Fruit fly (Drosophila melanogaster) whole organism, adult: ENCODE measurements around the gene Cp19.

ENCODE experiments used
- CG11617 ChIP-seq: fragments of 200-800 bp; sonication (Bioruptor generic); optimal IDR thresholded peaks from 2 replicates; lab custom pipeline; 2017; ENCODE audit warnings: mild to moderate bottlenecking, missing biosample characterization, missing genetic modification reagents, missing genetic modification characterization
- CG12768 ChIP-seq: fragments of 200-800 bp; sonication (Bioruptor generic); optimal IDR thresholded peaks from 2 replicates; lab custom pipeline; 2017; ENCODE audit warnings: missing biosample characterization, missing genetic modification characterization, mild to moderate bottlenecking, moderate library complexity, missing genetic modification reagents
- CG14711 ChIP-seq: fragments of 200-800 bp; sonication (Bioruptor generic); optimal IDR thresholded peaks from 2 replicates; lab custom pipeline; 2018; ENCODE audit warnings: missing biosample characterization, mild to moderate bottlenecking, missing genetic modification characterization, moderate library complexity
- CG1620 ChIP-seq: fragments of 200-800 bp; sonication (Bioruptor generic); optimal IDR thresholded peaks from 2 replicates; lab custom pipeline; 2016; ENCODE audit warnings: missing biosample characterization, missing genetic modification characterization
- CG33017 ChIP-seq: fragments of 200-800 bp; sonication (Bioruptor generic); optimal IDR thresholded peaks from 2 replicates; lab custom pipeline; 2018; ENCODE audit warnings: missing biosample characterization, mild to moderate bottlenecking, missing genetic modification characterization, moderate library complexity
- CG5204 ChIP-seq: fragments of 200-800 bp; sonication (Bioruptor generic); optimal IDR thresholded peaks from 2 replicates; lab custom pipeline; 2016; ENCODE audit warnings: missing biosample characterization, missing genetic modification characterization
- CG7045 ChIP-seq: fragments of 200-800 bp; sonication (Bioruptor generic); optimal IDR thresholded peaks from 2 replicates; lab custom pipeline; 2017; ENCODE audit warnings: missing biosample characterization, mild to moderate bottlenecking, missing genetic modification characterization
- CG7101 ChIP-seq: fragments of 200-800 bp; sonication (Bioruptor generic); optimal IDR thresholded peaks from 2 replicates; lab custom pipeline; 2018; ENCODE audit warnings: missing biosample characterization, mild to moderate bottlenecking, missing genetic modification characterization, moderate library complexity
- Clk ChIP-seq: fragments of 200-800 bp; sonication (Bioruptor generic); optimal IDR thresholded peaks from 2 replicates; lab custom pipeline; 2017; ENCODE audit warnings: missing biosample characterization, missing genetic modification characterization
- Crg-1 ChIP-seq: fragments of 200-800 bp; sonication (Bioruptor generic); optimal IDR thresholded peaks from 2 replicates; lab custom pipeline; 2016; ENCODE audit warnings: missing biosample characterization, missing genetic modification characterization
- Hr96 ChIP-seq: fragments of 200-800 bp; sonication (Bioruptor generic); optimal IDR thresholded peaks from 2 replicates; lab custom pipeline; 2016; ENCODE audit warnings: missing biosample characterization, missing genetic modification characterization
- Mnt ChIP-seq: fragments of 200-800 bp; sonication (Bioruptor generic); optimal IDR thresholded peaks from 2 replicates; lab custom pipeline; 2016; ENCODE audit warnings: missing biosample characterization, mild to moderate bottlenecking, missing genetic modification characterization
- bab1 ChIP-seq: fragments of 200-800 bp; sonication (Bioruptor generic); optimal IDR thresholded peaks from 3 replicates; lab custom pipeline; 2019; ENCODE audit warnings: missing biosample characterization, mild to moderate bottlenecking, missing genetic modification characterization, moderate library complexity
- cic ChIP-seq: fragments of 200-800 bp; sonication (Bioruptor generic); optimal IDR thresholded peaks from 2 replicates; lab custom pipeline; 2017; ENCODE audit warnings: missing biosample characterization, mild to moderate bottlenecking, missing genetic modification characterization, moderate library complexity
- cnc ChIP-seq, 2 experiments: fragments of >200 bp; optimal IDR thresholded peaks; 2 replicates each; lab custom pipeline; 2017
- kay ChIP-seq: fragments of 200-800 bp; sonication (Bioruptor generic); peaks from one replicate; lab custom pipeline; 2016; ENCODE audit warnings: missing biosample characterization, missing genetic modification characterization, borderline replicate concordance
- ovo ChIP-seq: fragments of 200-800 bp; sonication (Bioruptor generic); optimal IDR thresholded peaks from 2 replicates; lab custom pipeline; 2016; ENCODE audit warnings: missing biosample characterization, missing genetic modification characterization
- pad ChIP-seq: fragments of 200-800 bp; sonication (Bioruptor generic); optimal IDR thresholded peaks from 3 replicates; lab custom pipeline; 2017; ENCODE audit warnings: missing biosample characterization, missing genetic modification characterization, mild to moderate bottlenecking, moderate library complexity, missing genetic modification reagents
- tj ChIP-seq: fragments of 200-800 bp; sonication (Bioruptor generic); optimal IDR thresholded peaks from 3 replicates; lab custom pipeline; 2017; ENCODE audit warnings: missing biosample characterization, mild to moderate bottlenecking, missing genetic modification characterization, moderate library complexity
- toe ChIP-seq: fragments of 200-800 bp; sonication (Bioruptor generic); optimal IDR thresholded peaks from 2 replicates; lab custom pipeline; 2016; ENCODE audit warnings: missing biosample characterization, missing genetic modification characterization

The Cp19 gene

DNA sequence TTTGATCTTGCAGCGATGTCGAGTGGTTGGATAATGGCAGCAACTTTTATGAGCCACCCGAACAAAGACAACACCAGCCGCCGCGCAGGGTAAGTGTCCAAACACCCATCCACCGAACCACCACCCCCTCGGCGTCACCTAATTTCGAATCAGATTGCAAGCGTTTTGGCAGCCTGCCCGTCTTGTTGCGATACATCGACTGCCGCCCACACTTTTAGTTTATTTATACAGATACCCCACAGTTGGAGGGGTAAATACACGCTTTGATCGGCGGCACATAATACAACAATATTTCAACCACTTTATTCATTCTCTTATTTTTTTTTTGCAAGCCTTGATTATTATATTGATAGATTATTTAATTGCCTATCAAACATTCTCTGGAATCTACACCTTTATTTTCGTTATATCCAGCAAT, 33.4 kb downstream of the Cp19 start:
- TF ChIP-seq CG1620 (GFP tag; lab: Kevin White, UChicago) (no peak), CG5204 (GFP tag; lab: Kevin White, UChicago) (no peak), toe (GFP tag; lab: Kevin White, UChicago) (peak; percentile 8), cic (GFP tag; lab: Kevin White, UChicago) (no peak), Mnt (GFP tag; lab: Kevin White, UChicago) (peak; percentile 56), CG7101 (tag; lab: Kevin White, UChicago) (peak; percentile 4), CG11617 (GFP tag; lab: Kevin White, UChicago) (peak; percentile 7), bab1 (GFP tag; lab: Kevin White, UChicago) (peak; percentile 25), Clk (GFP tag; lab: Kevin White, UChicago) (no peak), Hr96 (no peak), pad (no peak), CG33017 (tag; lab: Kevin White, UChicago) (no peak), tj (GFP tag; lab: Kevin White, UChicago) (no peak), CG12768 (no peak), kay (GFP tag; lab: Kevin White, UChicago) (peak; percentile 73), CG7045 (no peak), ovo (no peak), CG14711 (tag; lab: Kevin White, UChicago) (no peak), Crg-1 (GFP tag; lab: Kevin White, UChicago) (no peak), cnc (optimal IDR thresholded peaks at IDR 0.05; lab: Kevin White, UChicago) (no peak)

DNA sequence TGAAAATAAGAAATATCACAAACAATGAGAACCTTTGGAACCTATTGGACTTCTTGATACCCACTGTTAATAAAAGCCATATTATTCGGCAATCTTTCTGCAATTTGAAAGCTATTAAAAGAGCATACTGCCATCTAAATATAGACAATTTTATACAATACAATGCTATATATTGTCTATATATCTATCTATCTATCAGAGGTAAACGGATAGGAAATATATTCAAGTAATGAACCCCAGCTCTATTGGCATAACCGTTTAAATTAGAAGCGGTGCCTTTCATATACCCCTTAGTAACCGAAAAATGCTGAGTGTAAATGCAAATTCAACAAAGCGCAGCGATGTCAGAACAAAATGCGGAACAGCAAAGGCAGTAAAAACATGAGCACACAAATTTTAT, 34.1 kb downstream of the Cp19 start:
- no peak for TF ChIP-seq Hr96
- TF ChIP-seq CG1620 (GFP tag; lab: Kevin White, UChicago): no peak
- TF ChIP-seq cnc (optimal IDR thresholded peaks at IDR 0.05; lab: Kevin White, UChicago): no peak
- no peak for TF ChIP-seq Clk (GFP tag; lab: Kevin White, UChicago)
- no peak for TF ChIP-seq CG7101 (tag; lab: Kevin White, UChicago)
- TF ChIP-seq CG14711 (tag; lab: Kevin White, UChicago): no peak
- TF ChIP-seq Mnt (GFP tag; lab: Kevin White, UChicago): no peak

DNA sequence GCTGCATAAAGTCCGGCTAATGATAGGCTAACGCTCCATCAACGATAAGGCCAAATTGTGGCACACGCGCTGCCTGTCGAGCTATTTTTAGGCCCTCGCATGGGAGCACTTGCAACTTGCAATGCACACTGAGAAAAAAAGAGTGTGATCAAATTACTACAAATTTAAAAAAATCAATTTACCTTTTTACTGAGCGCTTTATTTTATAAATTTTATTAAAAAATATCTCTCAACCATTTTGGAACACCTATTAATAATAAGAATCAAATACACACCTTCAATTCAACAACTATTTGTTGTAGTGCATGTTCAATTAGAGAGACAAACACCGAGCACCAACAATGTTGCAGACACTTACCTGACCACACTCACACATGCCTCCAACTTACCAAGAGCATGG, 35.8 kb downstream of the Cp19 start:
- no peak for TF ChIP-seq toe (GFP tag; lab: Kevin White, UChicago)
- TF ChIP-seq Mnt (GFP tag; lab: Kevin White, UChicago): no peak
- no peak for TF ChIP-seq CG7045
- TF ChIP-seq CG7101 (tag; lab: Kevin White, UChicago): no peak
- TF ChIP-seq Crg-1 (GFP tag; lab: Kevin White, UChicago): no peak
- TF ChIP-seq CG14711 (tag; lab: Kevin White, UChicago): no peak
- no peak for TF ChIP-seq ovo

DNA sequence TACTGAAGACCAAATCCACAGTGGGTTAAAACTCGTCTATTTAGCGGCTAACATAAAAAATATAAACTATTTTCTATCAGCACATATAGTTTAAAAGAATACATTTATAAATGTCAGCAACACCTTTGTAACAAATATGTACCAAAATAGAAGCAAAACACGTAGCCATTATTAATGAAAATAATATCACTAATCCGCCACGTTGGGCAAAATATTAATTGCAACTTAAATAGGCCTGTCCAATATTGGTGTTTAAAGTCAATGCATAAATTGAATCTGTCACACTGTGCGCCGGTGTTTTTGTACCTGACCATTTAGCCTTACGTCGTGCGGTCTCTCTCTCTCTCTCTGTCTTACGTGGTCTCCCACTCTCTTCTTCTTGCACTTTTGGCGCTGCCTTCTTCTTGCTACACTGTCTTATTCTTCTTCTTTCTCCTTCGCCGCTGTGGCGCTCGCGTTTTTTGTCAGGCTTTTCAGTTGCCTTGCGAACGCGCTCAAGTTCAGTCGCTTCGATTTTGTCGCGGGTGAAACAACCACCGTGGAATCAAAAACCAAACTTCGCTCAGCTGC, 36.4 kb downstream of the Cp19 start:
- TF ChIP-seq CG7101 (tag; lab: Kevin White, UChicago): peak; percentile 92
- TF ChIP-seq Hr96: peak; percentile 93
- TF ChIP-seq CG5204 (GFP tag; lab: Kevin White, UChicago): peak; percentile 95
- TF ChIP-seq Clk (GFP tag; lab: Kevin White, UChicago): peak; percentile 77
- peak; percentile 94 for TF ChIP-seq CG11617 (GFP tag; lab: Kevin White, UChicago)
- peak; percentile 76 for TF ChIP-seq CG14711 (tag; lab: Kevin White, UChicago)
- TF ChIP-seq Mnt (GFP tag; lab: Kevin White, UChicago): peak; percentile 71
- peak; percentile 97 for TF ChIP-seq Crg-1 (GFP tag; lab: Kevin White, UChicago)
- no peak for TF ChIP-seq kay (GFP tag; lab: Kevin White, UChicago)
- peak; percentile 82 for TF ChIP-seq ovo
- TF ChIP-seq CG33017 (tag; lab: Kevin White, UChicago): peak; percentile 92
- no peak for TF ChIP-seq cnc (optimal IDR thresholded peaks at IDR 0.05; lab: Kevin White, UChicago)
- peak; percentile 87 for TF ChIP-seq CG12768
- peak; percentile 35 for TF ChIP-seq cic (GFP tag; lab: Kevin White, UChicago)
- peak; percentile 90 for TF ChIP-seq CG7045
- TF ChIP-seq tj (GFP tag; lab: Kevin White, UChicago): peak; percentile 74
- peak; percentile 95 for TF ChIP-seq bab1 (GFP tag; lab: Kevin White, UChicago)
- TF ChIP-seq pad: peak; percentile 71
- TF ChIP-seq CG1620 (GFP tag; lab: Kevin White, UChicago): peak; percentile 91
- TF ChIP-seq toe (GFP tag; lab: Kevin White, UChicago): peak; percentile 69

DNA sequence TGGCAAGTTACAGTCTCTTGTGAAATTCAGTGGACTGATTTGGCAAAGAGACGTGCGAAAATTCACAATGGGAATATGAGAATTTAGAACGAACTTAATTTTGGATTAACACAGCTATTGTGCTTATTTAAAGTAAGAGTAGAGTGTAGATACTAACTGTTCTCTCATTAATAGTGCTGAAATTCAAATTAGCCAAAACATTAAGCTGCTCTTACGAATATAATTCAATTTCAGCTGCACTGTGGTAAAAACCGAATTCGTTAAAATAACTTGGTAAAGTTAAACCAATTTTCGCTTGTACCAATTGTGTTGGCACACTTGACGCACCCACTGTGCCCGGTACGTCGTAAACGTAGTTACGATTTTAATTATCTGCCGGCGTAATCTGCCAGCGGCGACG, 38.2 kb downstream of the Cp19 start:
- peak; percentile 84 for TF ChIP-seq CG7045
- TF ChIP-seq CG7101 (tag; lab: Kevin White, UChicago): peak; percentile 76
- TF ChIP-seq CG1620 (GFP tag; lab: Kevin White, UChicago): peak; percentile 43
- peak; percentile 96 for TF ChIP-seq bab1 (GFP tag; lab: Kevin White, UChicago)
- TF ChIP-seq cic (GFP tag; lab: Kevin White, UChicago): peak; percentile 46
- TF ChIP-seq CG11617 (GFP tag; lab: Kevin White, UChicago): peak; percentile 88
- peak; percentile 84 for TF ChIP-seq CG5204 (GFP tag; lab: Kevin White, UChicago)
- peak; percentile 77 for TF ChIP-seq toe (GFP tag; lab: Kevin White, UChicago)
- TF ChIP-seq CG14711 (tag; lab: Kevin White, UChicago): peak; percentile 64
- no peak for TF ChIP-seq cnc (optimal IDR thresholded peaks at IDR 0.05; lab: Kevin White, UChicago)
- peak; percentile 68 for TF ChIP-seq Clk (GFP tag; lab: Kevin White, UChicago)
- TF ChIP-seq CG33017 (tag; lab: Kevin White, UChicago): peak; percentile 82
- peak; percentile 76 for TF ChIP-seq Hr96
- TF ChIP-seq CG12768: peak; percentile 88
- peak; percentile 19 for TF ChIP-seq ovo
- peak; percentile 50 for TF ChIP-seq Mnt (GFP tag; lab: Kevin White, UChicago)
- peak; percentile 83 for TF ChIP-seq Crg-1 (GFP tag; lab: Kevin White, UChicago)
- TF ChIP-seq kay (GFP tag; lab: Kevin White, UChicago): peak; percentile 83
- TF ChIP-seq tj (GFP tag; lab: Kevin White, UChicago): peak; percentile 44
- peak; percentile 63 for TF ChIP-seq pad
